Fruit fly (Drosophila melanogaster): ENCODE data around the gene CG14820.

DNA sequence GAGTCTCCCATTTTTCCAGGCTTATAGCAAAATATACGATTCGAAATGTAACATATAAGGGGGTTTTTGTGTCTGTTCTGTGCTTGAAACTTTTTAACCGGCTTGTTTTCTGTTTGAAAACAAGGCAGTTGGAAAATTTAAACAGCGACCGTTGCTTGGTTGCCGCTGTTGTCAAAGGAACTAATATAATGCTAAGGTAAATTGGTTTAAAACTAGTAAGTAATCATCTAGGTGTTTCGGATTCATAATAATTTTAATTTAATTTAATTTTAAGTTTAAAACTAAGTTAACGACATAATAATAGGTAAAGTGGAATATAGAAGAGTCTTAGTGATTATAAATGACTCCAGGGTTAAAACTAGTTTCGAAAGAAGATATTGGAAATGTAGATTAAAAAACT is 35.1 kb downstream of the CG14820 start, which contains the start of gene CG10064:
- TF ChIP-seq CG8632 (GFP tag; optimal IDR thresholded peaks at IDR 0.05) (no peak), svp (GFP tag) (no peak)

Data from whole organism, prepupa.